Worm (Caenorhabditis elegans) whole organism, young adult: ENCODE data around the gene K01A6.5.

Experiments
- attf-6 ChIP-seq: fragments of 200-800 bp; sonication (Bioruptor generic); IDR thresholded peaks from 2 replicates; pipeline ENCODE4 v1.3.6; 2022; ENCODE audit warnings: missing genetic modification reagents, missing genetic modification characterization, missing compliant biosample characterization
- hrde-1 ChIP-seq: sonication (generic microtip); optimal IDR thresholded peaks from 2 replicates; lab custom pipeline; 2016; ENCODE audit warnings: missing genetic modification characterization, mild to moderate bottlenecking, missing compliant biosample characterization, moderate library complexity, missing genotype, missing genetic modification reagents, borderline replicate concordance
- pha-4 ChIP-seq: fragments of 150-350 bp; sonication (generic microtip); optimal IDR thresholded peaks from 2 replicates; lab custom pipeline; 2014; ENCODE audit warnings: missing biosample characterization, missing genetic modification reagents, missing genetic modification characterization
- sptf-2 ChIP-seq: fragments of 200-800 bp; sonication (Bioruptor generic); optimal IDR thresholded peaks from 2 replicates; lab custom pipeline; 2018; ENCODE audit warnings: mild to moderate bottlenecking, missing genetic modification characterization, missing compliant biosample characterization

ce11 chrIV:11742406-11742805 is at the start of gene K01A6.5:
- TF ChIP-seq hrde-1 (tag; lab: Kevin White, UChicago) (no peak), sptf-2 (GFP tag; lab: Kevin White, UChicago) (no peak), attf-6 (GFP tag; lab: Robert Waterston, UW) (no peak), pha-4 (no peak)
